Fruit fly (Drosophila melanogaster) whole organism, embryonic: Measurements from ENCODE around the gene Ugt36D1.

Source experiments
- Aef1 ChIP-seq: fragments of 200-800 bp; sonication (Bioruptor generic); IDR thresholded peaks from 3 replicates; pipeline ENCODE4 v1.3.6; 2022; ENCODE audit warnings: missing biosample characterization, missing genetic modification characterization
- C15 ChIP-seq: fragments of 200-800 bp; sonication (Bioruptor generic); IDR thresholded peaks from 3 replicates; pipeline ENCODE4 v1.3.6; 2022; ENCODE audit warnings: missing biosample characterization, missing genetic modification characterization
- CG10274 ChIP-seq: fragments of 200-800 bp; sonication (Bioruptor generic); optimal IDR thresholded peaks from 3 replicates; lab custom pipeline; 2017; ENCODE audit warnings: missing biosample characterization, mild to moderate bottlenecking, missing genetic modification characterization
- CG11085 ChIP-seq: fragments of 200-800 bp; sonication (Bioruptor generic); IDR thresholded peaks from 2 replicates; pipeline ENCODE4 v1.3.6; 2022; ENCODE audit warnings: missing biosample characterization, missing genetic modification characterization
- CG1233 ChIP-seq: fragments of 200-800 bp; sonication (Bioruptor generic); optimal IDR thresholded peaks from 4 replicates; lab custom pipeline; 2018; ENCODE audit warnings: missing biosample characterization, mild to moderate bottlenecking, missing genetic modification characterization
- CG15073 ChIP-seq: fragments of 200-800 bp; sonication (Bioruptor generic); optimal IDR thresholded peaks from 2 replicates; lab custom pipeline; 2016; ENCODE audit warnings: missing biosample characterization, missing genetic modification characterization
- CG15479 ChIP-seq: fragments of 200-800 bp; sonication (Bioruptor generic); optimal IDR thresholded peaks from 3 replicates; lab custom pipeline; 2019; ENCODE audit warnings: missing biosample characterization, mild to moderate bottlenecking, missing genetic modification characterization, moderate library complexity
- CG15514 ChIP-seq: fragments of 200-800 bp; sonication (Bioruptor generic); optimal IDR thresholded peaks from 3 replicates; lab custom pipeline; 2017; ENCODE audit warnings: missing biosample characterization, missing genetic modification characterization, mild to moderate bottlenecking, moderate library complexity, missing genetic modification reagents
- CG16863 ChIP-seq: fragments of 200-800 bp; sonication (Bioruptor generic); optimal IDR thresholded peaks from 3 replicates; lab custom pipeline; 2016; ENCODE audit warnings: missing biosample characterization, missing genetic modification characterization
- CG17186 ChIP-seq: fragments of 200-800 bp; sonication (Bioruptor generic); optimal IDR thresholded peaks from 3 replicates; lab custom pipeline; 2017; ENCODE audit warnings: missing biosample characterization, missing genetic modification reagents, missing genetic modification characterization
- CG17328 ChIP-seq: fragments of 200-800 bp; sonication (Bioruptor generic); IDR thresholded peaks from 2 replicates; pipeline ENCODE4 v1.3.6; 2022; ENCODE audit warnings: missing biosample characterization, missing genetic modification characterization
- CG3847 ChIP-seq: fragments of 200-800 bp; sonication (Bioruptor generic); IDR thresholded peaks from 2 replicates; pipeline ENCODE4 v1.3.6; 2022; ENCODE audit warnings: missing biosample characterization, missing genetic modification characterization
- CG4820 ChIP-seq: fragments of 200-800 bp; sonication (Bioruptor generic); optimal IDR thresholded peaks from 3 replicates; lab custom pipeline; 2016; ENCODE audit warnings: missing biosample characterization, missing genetic modification characterization
- CG6654 ChIP-seq: fragments of 200-800 bp; sonication (Bioruptor generic); optimal IDR thresholded peaks from 2 replicates; lab custom pipeline; 2017; ENCODE audit warnings: missing biosample characterization, mild to moderate bottlenecking, missing genetic modification characterization
- CG9215 ChIP-seq: fragments of 200-800 bp; sonication (Bioruptor generic); IDR thresholded peaks from 2 replicates; pipeline ENCODE4 v1.3.6; 2022; ENCODE audit warnings: missing biosample characterization, missing genetic modification characterization
- D19A ChIP-seq: fragments of 200-800 bp; optimal IDR thresholded peaks from 3 replicates; lab custom pipeline; 2019; ENCODE audit warnings: missing biosample characterization, mild to moderate bottlenecking, missing genetic modification characterization, moderate library complexity
- Deaf1 ChIP-seq: fragments of 200-800 bp; optimal IDR thresholded peaks from 3 replicates; lab custom pipeline; 2019; ENCODE audit warnings: missing biosample characterization, mild to moderate bottlenecking, missing genetic modification characterization, moderate library complexity
- Dp ChIP-seq: fragments of 200-800 bp; sonication (Bioruptor generic); optimal IDR thresholded peaks from 2 replicates; lab custom pipeline; 2018; ENCODE audit warnings: missing biosample characterization, mild to moderate bottlenecking, missing genetic modification characterization, moderate library complexity
- Fer2 ChIP-seq: fragments of 200-800 bp; sonication (Bioruptor generic); optimal IDR thresholded peaks from 2 replicates; lab custom pipeline; 2018; ENCODE audit warnings: missing biosample characterization, mild to moderate bottlenecking, missing genetic modification characterization, moderate library complexity
- Fer3 ChIP-seq: fragments of 200-800 bp; sonication (Bioruptor generic); optimal IDR thresholded peaks from 2 replicates; lab custom pipeline; 2018; ENCODE audit warnings: missing biosample characterization, mild to moderate bottlenecking, missing genetic modification characterization, moderate library complexity
- H2.0 ChIP-seq: fragments of 200-800 bp; sonication (Bioruptor generic); IDR thresholded peaks from 2 replicates; pipeline ENCODE4 v1.3.6; 2022; ENCODE audit warnings: missing biosample characterization, missing genetic modification characterization
- Hsf ChIP-seq: fragments of 200-800 bp; sonication (Bioruptor generic); optimal IDR thresholded peaks from 3 replicates; lab custom pipeline; 2016; ENCODE audit warnings: missing biosample characterization, missing genetic modification characterization
- MTF-1 ChIP-seq: fragments of 200-800 bp; sonication (Bioruptor generic); optimal IDR thresholded peaks from 2 replicates; lab custom pipeline; 2018; ENCODE audit warnings: missing biosample characterization, mild to moderate bottlenecking, missing genetic modification characterization, borderline replicate concordance
- Med ChIP-seq: fragments of 200-800 bp; sonication (Bioruptor generic); peaks from one replicate; lab custom pipeline; 2016; ENCODE audit warnings: missing biosample characterization, missing genetic modification characterization, mild to moderate bottlenecking, inconsistent platforms, moderate library complexity
- Nf-YB ChIP-seq: fragments of 200-800 bp; sonication (Bioruptor generic); optimal IDR thresholded peaks from 3 replicates; lab custom pipeline; 2019; ENCODE audit warnings: missing biosample characterization, mild to moderate bottlenecking, missing genetic modification characterization, moderate library complexity
- NfI ChIP-seq: fragments of 200-800 bp; sonication (Bioruptor generic); optimal IDR thresholded peaks from 3 replicates; lab custom pipeline; 2018; ENCODE audit warnings: missing biosample characterization, mild to moderate bottlenecking, missing genetic modification characterization, moderate library complexity
- Oaz ChIP-seq: fragments of 200-800 bp; sonication (Bioruptor generic); IDR thresholded peaks from 2 replicates; pipeline ENCODE4 v1.3.6; 2022; ENCODE audit warnings: missing biosample characterization, missing genetic modification characterization
- Sox102F ChIP-seq: fragments of 200-800 bp; sonication (Bioruptor generic); optimal IDR thresholded peaks from 2 replicates; lab custom pipeline; 2018; ENCODE audit warnings: missing biosample characterization, mild to moderate bottlenecking, missing genetic modification characterization, moderate library complexity
- Stat92E ChIP-seq, 3 experiments: fragments of >200 bp in 2 of 3; fragments of 200-800 bp in 1 of 3; sonication (Bioruptor generic) in 1 of 3; optimal IDR thresholded peaks; 2 replicates each; lab custom pipeline; 2017 to 2019; ENCODE audit warnings: missing biosample characterization in 3 of 3, missing genetic modification characterization in 3 of 3, mild to moderate bottlenecking in 1 of 3, moderate library complexity in 1 of 3
- YL-1 ChIP-seq: fragments of 200-800 bp; sonication (Bioruptor generic); optimal IDR thresholded peaks from 3 replicates; lab custom pipeline; 2017; ENCODE audit warnings: missing biosample characterization, mild to moderate bottlenecking, missing genetic modification characterization
- al ChIP-seq: fragments of 200-800 bp; sonication (Bioruptor generic); IDR thresholded peaks from 2 replicates; pipeline ENCODE4 v1.3.6; 2022; ENCODE audit warnings: missing biosample characterization, missing genetic modification characterization
- ase ChIP-seq: fragments of 200-800 bp; sonication (Bioruptor generic); IDR thresholded peaks from 3 replicates; pipeline ENCODE4 v1.3.6; 2022; ENCODE audit warnings: missing biosample characterization, missing genetic modification characterization
- bcd ChIP-seq: fragments of 200-800 bp; sonication (Bioruptor generic); optimal IDR thresholded peaks from 2 replicates; lab custom pipeline; 2017; ENCODE audit warnings: missing biosample characterization, mild to moderate bottlenecking, missing genetic modification characterization
- bowl ChIP-seq: fragments of 200-800 bp; sonication (Bioruptor generic); IDR thresholded peaks from 2 replicates; pipeline ENCODE4 v1.3.6; 2022; ENCODE audit warnings: missing biosample characterization, missing genetic modification characterization
- dan ChIP-seq: fragments of 200-800 bp; sonication (Bioruptor generic); IDR thresholded peaks from 2 replicates; pipeline ENCODE4 v1.3.6; 2022; ENCODE audit warnings: missing biosample characterization, missing genetic modification characterization
- eve ChIP-seq, 2 experiments: fragments of >200 bp; optimal IDR thresholded peaks; 2 replicates each; lab custom pipeline; 2017; ENCODE audit warnings: missing biosample characterization in 2 of 2, missing genetic modification characterization in 2 of 2
- grau ChIP-seq: fragments of 200-800 bp; optimal IDR thresholded peaks from 3 replicates; lab custom pipeline; 2019; ENCODE audit warnings: missing biosample characterization, mild to moderate bottlenecking, missing genetic modification characterization, moderate library complexity
- her ChIP-seq: fragments of 200-800 bp; sonication (Bioruptor generic); optimal IDR thresholded peaks from 2 replicates; lab custom pipeline; 2016; ENCODE audit warnings: missing biosample characterization, missing genetic modification characterization
- jigr1 ChIP-seq: fragments of 200-800 bp; sonication (Bioruptor generic); IDR thresholded peaks from 3 replicates; pipeline ENCODE4 v1.3.6; 2022; ENCODE audit warnings: missing biosample characterization, missing genetic modification characterization
- luna ChIP-seq: fragments of 200-800 bp; sonication (Bioruptor generic); optimal IDR thresholded peaks from 2 replicates; lab custom pipeline; 2016; ENCODE audit warnings: missing biosample characterization, missing genetic modification characterization
- otp ChIP-seq: fragments of 200-800 bp; sonication (Bioruptor generic); IDR thresholded peaks from 3 replicates; pipeline ENCODE4, ENCODE4 v1.3.6; 2022; ENCODE audit warnings: missing biosample characterization, missing genetic modification characterization
- pan ChIP-seq, 4 experiments: fragments of >200 bp in 3 of 4; fragments of 200-800 bp in 1 of 4; sonication (Bioruptor generic) in 1 of 4; optimal IDR thresholded peaks in 3 of 4; IDR thresholded peaks in 1 of 4; 2 replicates each; pipeline versions ENCODE4 v1.3.6 to Lab custom; 2017 to 2022; ENCODE audit warnings: missing biosample characterization in 2 of 4, missing genetic modification characterization in 2 of 4, mixed read lengths in 1 of 4
- phol ChIP-seq: fragments of 200-800 bp; sonication (Bioruptor generic); optimal IDR thresholded peaks from 3 replicates; lab custom pipeline; 2018; ENCODE audit warnings: missing biosample characterization, mild to moderate bottlenecking, missing genetic modification characterization, moderate library complexity
- schlank ChIP-seq: fragments of 200-800 bp; sonication (Bioruptor generic); optimal IDR thresholded peaks from 2 replicates; lab custom pipeline; 2018; ENCODE audit warnings: missing biosample characterization, mild to moderate bottlenecking, missing genetic modification characterization
- seq ChIP-seq: fragments of 200-800 bp; sonication (Bioruptor generic); IDR thresholded peaks from 2 replicates; pipeline ENCODE4 v1.3.6; 2022; ENCODE audit warnings: missing biosample characterization, missing genetic modification characterization
- shn ChIP-seq: fragments of 200-800 bp; sonication (Bioruptor generic); optimal IDR thresholded peaks from 3 replicates; lab custom pipeline; 2016; ENCODE audit warnings: missing biosample characterization, missing genetic modification characterization
- tna ChIP-seq: fragments of 200-800 bp; sonication (Bioruptor generic); IDR thresholded peaks from 2 replicates; pipeline ENCODE4 v1.3.6; 2022; ENCODE audit warnings: missing biosample characterization, missing genetic modification characterization; ENCODE audit not compliant: partially characterized antibody
- vvl ChIP-seq: fragments of 200-800 bp; sonication (Bioruptor generic); IDR thresholded peaks from 2 replicates; pipeline ENCODE4 v1.3.6; 2022; ENCODE audit warnings: missing biosample characterization, missing genetic modification characterization
- zen2 ChIP-seq: fragments of 200-800 bp; sonication (Bioruptor generic); IDR thresholded peaks from 3 replicates; pipeline ENCODE4 v1.3.6; 2022; ENCODE audit warnings: missing biosample characterization, missing genetic modification characterization; ENCODE audit not compliant: partially characterized antibody

Gene Ugt36D1

dm6 chr2L:18839143-18839872 is 16.0 kb downstream of the Ugt36D1 start, which contains the start of gene CG10600 (continued):
- TF ChIP-seq CG1233 (GFP tag; lab: Kevin White, UChicago) (peak; percentile 69), Deaf1 (tag; lab: Kevin White, UChicago) (no peak), NfI (GFP tag; lab: Kevin White, UChicago) (peak; percentile 86), CG11085 (GFP tag; lab: Robert Waterston, UW) (peak; percentile 76), otp (GFP tag; lab: Robert Waterston, UW) (peak; percentile 75; the same call in 2 of the 3 replicates), MTF-1 (GFP tag; lab: Kevin White, UChicago) (peak; percentile 80), bowl (GFP tag; lab: Robert Waterston, UW) (no peak), CG15479 (GFP tag; lab: Kevin White, UChicago) (no peak), Fer3 (tag; lab: Kevin White, UChicago) (peak; percentile 70), jigr1 (GFP tag; lab: Robert Waterston, UW) (no peak), shn (GFP tag; lab: Kevin White, UChicago) (peak; percentile 87), vvl (GFP tag; lab: Robert Waterston, UW) (peak; percentile 83), schlank (tag; lab: Kevin White, UChicago) (peak; percentile 77), CG4820 (GFP tag; lab: Kevin White, UChicago) (peak; percentile 70), D19A (no peak), ase (peak; percentile 59; the same call in 2 of the 3 replicates), al (GFP tag; lab: Robert Waterston, UW) (peak; percentile 56), H2.0 (GFP tag; lab: Robert Waterston, UW) (peak; percentile 53), Hsf (GFP tag; lab: Kevin White, UChicago) (peak; percentile 92), CG3847 (GFP tag; lab: Robert Waterston, UW) (peak; percentile 93), Med (GFP tag; lab: Kevin White, UChicago) (peak; percentile 98), Nf-YB (GFP tag; lab: Kevin White, UChicago) (peak; percentile 47), zen2 (peak; percentile 88), Fer2 (tag; lab: Kevin White, UChicago) (peak; percentile 41), CG17328 (GFP tag; lab: Robert Waterston, UW) (peak; percentile 68), CG15514 (GFP tag; lab: Kevin White, UChicago) (peak; percentile 95), Sox102F (GFP tag; lab: Kevin White, UChicago) (no peak), C15 (GFP tag; lab: Robert Waterston, UW) (no peak), pan (optimal IDR thresholded peaks at IDR 0.05; lab: Kevin White, UChicago) (no peak), pan (GFP tag; optimal IDR thresholded peaks at IDR 0.05 in 1 of 2, IDR thresholded peaks at IDR 0.05 in 1 of 2) (peak in 1 of 2 experiments; percentile 74), dan (no peak), CG16863 (GFP tag; lab: Kevin White, UChicago) (peak; percentile 64), seq (no peak), phol (peak; percentile 69), CG6654 (no peak), tna (GFP tag; lab: Robert Waterston, UW) (peak; percentile 75), Stat92E (GFP tag; optimal IDR thresholded peaks at IDR 0.05; lab: Kevin White, UChicago) (peak in 1 of 3 experiments; percentile 82), CG17186 (peak; percentile 87), luna (peak; percentile 70), bcd (peak; percentile 82), Dp (GFP tag; lab: Kevin White, UChicago) (peak; percentile 100), CG15073 (GFP tag; lab: Kevin White, UChicago) (no peak), YL-1 (GFP tag; lab: Kevin White, UChicago) (peak; percentile 98), her (GFP tag; lab: Kevin White, UChicago) (peak; percentile 89), Aef1 (peak; percentile 53), CG9215 (GFP tag; lab: Robert Waterston, UW) (peak; percentile 49; the same call in 1 of the 2 replicates), grau (peak; percentile 69), CG10274 (no peak), eve (GFP tag; optimal IDR thresholded peaks at IDR 0.05; lab: Kevin White, UChicago) (no peak), Oaz (GFP tag; lab: Robert Waterston, UW) (no peak)
